Fruit fly (Drosophila melanogaster): ENCODE data around the gene Osi24.

Gene Osi24

DNA sequence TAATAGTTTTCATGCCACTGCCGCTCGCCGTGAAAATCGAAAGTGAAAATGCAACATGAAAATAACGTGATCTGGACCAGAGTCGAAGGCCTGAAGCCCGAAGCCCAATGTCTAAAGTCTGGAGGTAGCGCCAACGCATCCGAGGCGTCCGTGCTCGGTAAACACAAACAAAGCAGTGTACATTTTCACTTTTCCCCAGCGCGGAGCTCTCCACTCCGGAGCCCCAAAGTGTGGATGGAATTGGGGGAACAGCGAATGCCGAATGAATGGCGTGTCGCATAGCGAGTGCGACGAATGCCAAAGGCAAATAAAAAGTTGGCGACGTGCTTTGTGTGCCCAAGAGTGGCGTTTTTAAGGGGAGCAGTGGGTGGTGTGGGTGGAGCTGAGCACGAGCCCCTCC, 4.4 kb downstream of the Osi24 start (continued):
- TF ChIP-seq luna (GFP tag; optimal IDR thresholded peaks at IDR 0.05) = no peak
- peak; percentile 14 for TF ChIP-seq dmrt99B (tag; optimal IDR thresholded peaks at IDR 0.05)
- TF ChIP-seq CG14667 (GFP tag; IDR thresholded peaks at IDR 0.05) = no peak
- TF ChIP-seq ATbp (GFP tag; optimal IDR thresholded peaks at IDR 0.05) = peak; percentile 69
- no peak for TF ChIP-seq Ssrp (tag; optimal IDR thresholded peaks at IDR 0.05)
- TF ChIP-seq gce (GFP tag; IDR thresholded peaks at IDR 0.05) = 0 out of 3 replicates have a peak, but pooled peaks have one; percentile 24
- peak; percentile 36 for TF ChIP-seq Asciz (GFP tag; optimal IDR thresholded peaks at IDR 0.05)
- TF ChIP-seq CG2199 (GFP tag; IDR thresholded peaks at IDR 0.05) = 0 out of 3 replicates have a peak, but pooled peaks have one; percentile 21
- TF ChIP-seq sisA (GFP tag; IDR thresholded peaks at IDR 0.05) = peak; percentile 19; the same call in 1 of the 2 replicates
- no peak for TF ChIP-seq fru (optimal IDR thresholded peaks at IDR 0.05)
- no peak for TF ChIP-seq pum (GFP tag; optimal IDR thresholded peaks at IDR 0.05)
- TF ChIP-seq cad (GFP tag; optimal IDR thresholded peaks at IDR 0.05) = no peak
- TF ChIP-seq so (GFP tag; IDR thresholded peaks at IDR 0.05) = no peak
- TF ChIP-seq Mes4 (GFP tag; optimal IDR thresholded peaks at IDR 0.05) = no peak
- TF ChIP-seq ssp (GFP tag; IDR thresholded peaks at IDR 0.05) = no peak
- TF ChIP-seq lmd (GFP tag; IDR thresholded peaks at IDR 0.05) = no peak
- TF ChIP-seq dan (GFP tag; IDR thresholded peaks at IDR 0.05) = no peak
- peak; percentile 49 for TF ChIP-seq sd (tag; optimal IDR thresholded peaks at IDR 0.05)
- no peak for TF ChIP-seq Dfd (GFP tag; optimal IDR thresholded peaks at IDR 0.05)
- no peak for TF ChIP-seq CG17186 (GFP tag; optimal IDR thresholded peaks at IDR 0.05)
- no peak for TF ChIP-seq lov (optimal IDR thresholded peaks at IDR 0.05)
- TF ChIP-seq lov (GFP tag; IDR thresholded peaks at IDR 0.05) = no peak
- no peak for TF ChIP-seq CG14441 (GFP tag; IDR thresholded peaks at IDR 0.05)
- peak; percentile 4 for TF ChIP-seq CG10543 (GFP tag; optimal IDR thresholded peaks at IDR 0.05)
- TF ChIP-seq CG6175 (GFP tag; IDR thresholded peaks at IDR 0.05) = no peak
- TF ChIP-seq sens (GFP tag) = peak; percentile 46
- TF ChIP-seq HmgZ (tag; optimal IDR thresholded peaks at IDR 0.05) = no peak
- TF ChIP-seq CG12236 (GFP tag; optimal IDR thresholded peaks at IDR 0.05) = no peak
- no peak for TF ChIP-seq p53 (GFP tag; optimal IDR thresholded peaks at IDR 0.05)
- no peak for TF ChIP-seq Dref (GFP tag; IDR thresholded peaks at IDR 0.05)
- TF ChIP-seq pan (optimal IDR thresholded peaks at IDR 0.05) = no peak
- no peak for TF ChIP-seq pan (GFP tag; optimal IDR thresholded peaks at IDR 0.05 in 1 of 2, IDR thresholded peaks at IDR 0.05 in 1 of 2)
- TF ChIP-seq CG11093 (GFP tag; IDR thresholded peaks at IDR 0.05) = no peak
- TF ChIP-seq CG12769 (tag; optimal IDR thresholded peaks at IDR 0.05) = peak; percentile 52
- TF ChIP-seq stwl (tag; optimal IDR thresholded peaks at IDR 0.05) = no peak
- TF ChIP-seq hb (GFP tag; IDR thresholded peaks at IDR 0.05; ENCODE audit: partially characterized antibody) = no peak
- TF ChIP-seq CG6254 (GFP tag; optimal IDR thresholded peaks at IDR 0.05) = peak; percentile 18
- no peak for TF ChIP-seq CG6689 (GFP tag; IDR thresholded peaks at IDR 0.05)
- no peak for TF ChIP-seq dm (GFP tag; optimal IDR thresholded peaks at IDR 0.05)
- TF ChIP-seq ranshi (GFP tag; IDR thresholded peaks at IDR 0.05) = no peak
- no peak for TF ChIP-seq sens-2 (GFP tag; IDR thresholded peaks at IDR 0.05)
- no peak for TF ChIP-seq da (GFP tag; optimal IDR thresholded peaks at IDR 0.05)
- TF ChIP-seq run (tag; optimal IDR thresholded peaks at IDR 0.05) = no peak
- TF ChIP-seq CG17802 (tag; optimal IDR thresholded peaks at IDR 0.05) = no peak
- peak; percentile 40 for TF ChIP-seq CG1603 (tag; optimal IDR thresholded peaks at IDR 0.05)
- peak; percentile 80; the same call in 2 of the 3 replicates for TF ChIP-seq ci (GFP tag; IDR thresholded peaks at IDR 0.05)
- no peak for TF ChIP-seq pita (GFP tag; optimal IDR thresholded peaks at IDR 0.05)
- no peak for TF ChIP-seq lbe (GFP tag; optimal IDR thresholded peaks at IDR 0.05)
- TF ChIP-seq Deaf1 (tag; optimal IDR thresholded peaks at IDR 0.05) = peak; percentile 57
- no peak for TF ChIP-seq CG8388 (GFP tag; optimal IDR thresholded peaks at IDR 0.05)
- TF ChIP-seq Sox102F (GFP tag; optimal IDR thresholded peaks at IDR 0.05) = peak; percentile 30
- no peak for TF ChIP-seq slou (GFP tag; optimal IDR thresholded peaks at IDR 0.05)
- no peak for TF ChIP-seq chif (GFP tag; optimal IDR thresholded peaks at IDR 0.05)
